Worm (Caenorhabditis elegans) whole organism, L1 larva: ENCODE results near the gene pho-9.

Experiments used
- C04F5.9 ChIP-seq: sonication (generic microtip); optimal IDR thresholded peaks from 2 replicates; lab custom pipeline; 2016; ENCODE audit warnings: missing genetic modification characterization, missing compliant biosample characterization
- C16A3.4 ChIP-seq: fragments of 150-350 bp; optimal IDR thresholded peaks from 2 replicates; lab custom pipeline; 2014; ENCODE audit warnings: missing biosample characterization, missing genetic modification characterization
- F16B12.6 ChIP-seq: fragments of 150-350 bp; optimal IDR thresholded peaks from 2 replicates; lab custom pipeline; 2014; ENCODE audit warnings: missing biosample characterization, missing genetic modification characterization
- aly-2 ChIP-seq: fragments of 150-350 bp; optimal IDR thresholded peaks from 2 replicates; lab custom pipeline; 2014; ENCODE audit warnings: missing biosample characterization, missing genetic modification characterization
- blmp-1 ChIP-seq: fragments of 150-350 bp; optimal IDR thresholded peaks from 2 replicates; lab custom pipeline; 2014; ENCODE audit warnings: missing biosample characterization, missing genetic modification characterization
- ceh-82 ChIP-seq, 3 experiments: fragments of 150-350 bp in 1 of 3; sonication (generic microtip) in 2 of 3; optimal IDR thresholded peaks; 2 replicates each; lab custom pipeline; 2014 to 2017; ENCODE audit warnings: missing biosample characterization in 3 of 3, missing genetic modification characterization in 3 of 3
- ces-1 ChIP-seq: fragments of 150-350 bp; optimal IDR thresholded peaks from 2 replicates; lab custom pipeline; 2014; ENCODE audit warnings: missing biosample characterization, missing genetic modification reagents, missing genetic modification characterization
- dpl-1 ChIP-seq, 3 experiments: fragments of 150-350 bp in 2 of 3; sonication (generic microtip) in 1 of 3; optimal IDR thresholded peaks; 2 replicates each; lab custom pipeline; 2014 to 2017; ENCODE audit warnings: missing biosample characterization in 3 of 3, missing genetic modification characterization in 3 of 3, missing genetic modification reagents in 3 of 3
- dsc-1 ChIP-seq: sonication (generic microtip); optimal IDR thresholded peaks from 2 replicates; lab custom pipeline; 2016; ENCODE audit warnings: mild to moderate bottlenecking, missing genetic modification characterization, missing compliant biosample characterization
- efl-1 ChIP-seq, 4 experiments: fragments of 150-350 bp; optimal IDR thresholded peaks in 3 of 4; peaks in 1 of 4; 1 replicate in 1 of 4; 2 replicates in 3 of 4; lab custom pipeline; 2014; ENCODE audit warnings: missing biosample characterization in 2 of 4, missing genetic modification characterization in 2 of 4, missing genetic modification reagents in 2 of 4
- egl-27 ChIP-seq, 2 experiments: fragments of 150-350 bp in 1 of 2; sonication (generic microtip); optimal IDR thresholded peaks; 3 replicates each; lab custom pipeline; 2017 to 2018; ENCODE audit warnings: missing biosample characterization in 2 of 2, missing genetic modification characterization in 2 of 2, missing genetic modification reagents in 2 of 2
- elt-2 ChIP-seq: sonication (generic microtip); optimal IDR thresholded peaks from 2 replicates; lab custom pipeline; 2016; ENCODE audit warnings: missing genetic modification characterization, mild to moderate bottlenecking, inconsistent platforms, missing compliant biosample characterization, missing genetic modification reagents
- elt-3 ChIP-seq, 6 experiments: fragments of 150-350 bp in 1 of 6; sonication (generic microtip); optimal IDR thresholded peaks; 2 replicates each; lab custom pipeline; 2017 to 2018; ENCODE audit warnings: missing biosample characterization in 6 of 6, missing genetic modification characterization in 6 of 6, inconsistent platforms in 1 of 6
- fkh-10 ChIP-seq: sonication (generic microtip); optimal IDR thresholded peaks from 2 replicates; lab custom pipeline; 2017; ENCODE audit warnings: missing biosample characterization, missing genetic modification reagents, missing genetic modification characterization
- fkh-8 ChIP-seq: sonication (generic microtip); optimal IDR thresholded peaks from 2 replicates; lab custom pipeline; 2016; ENCODE audit warnings: mild to moderate bottlenecking, missing genetic modification characterization, missing compliant biosample characterization
- fos-1 ChIP-seq: fragments of 150-350 bp; optimal IDR thresholded peaks from 2 replicates; lab custom pipeline; 2014; ENCODE audit warnings: missing biosample characterization, missing genetic modification characterization
- hpl-2 ChIP-seq: fragments of 150-350 bp; optimal IDR thresholded peaks from 2 replicates; lab custom pipeline; 2014; ENCODE audit warnings: missing biosample characterization, missing genetic modification reagents, missing genetic modification characterization
- irx-1 ChIP-seq: sonication (generic microtip); optimal IDR thresholded peaks from 2 replicates; lab custom pipeline; 2016; ENCODE audit warnings: missing genetic modification characterization, missing compliant biosample characterization
- isw-1 ChIP-seq: fragments of 200-800 bp; sonication (Bioruptor generic); IDR thresholded peaks from 2 replicates; pipeline ENCODE4 v1.3.6; 2022; ENCODE audit warnings: missing genetic modification characterization, missing compliant biosample characterization
- jun-1 ChIP-seq: fragments of 150-350 bp; optimal IDR thresholded peaks from 2 replicates; lab custom pipeline; 2014; ENCODE audit warnings: missing biosample characterization, missing genetic modification reagents, missing genetic modification characterization
- lin-14 ChIP-seq: fragments of 200-800 bp; sonication (Bioruptor generic); optimal IDR thresholded peaks from 2 replicates; lab custom pipeline; 2018; ENCODE audit warnings: mild to moderate bottlenecking, missing genetic modification characterization, moderate library complexity, missing compliant biosample characterization
- lin-15B ChIP-seq: fragments of 150-350 bp; sonication (generic microtip); optimal IDR thresholded peaks from 3 replicates; lab custom pipeline; 2014; ENCODE audit warnings: missing biosample characterization, missing genetic modification characterization
- lin-35 ChIP-seq, 2 experiments: fragments of 150-350 bp; optimal IDR thresholded peaks; 2 replicates each; lab custom pipeline; 2014; ENCODE audit warnings: missing biosample characterization in 2 of 2, missing genetic modification characterization in 2 of 2, missing genetic modification reagents in 2 of 2
- lin-39 ChIP-seq: fragments of 150-350 bp; optimal IDR thresholded peaks from 2 replicates; lab custom pipeline; 2014; ENCODE audit warnings: missing biosample characterization, missing genetic modification reagents, missing genetic modification characterization
- lsy-2 ChIP-seq, 2 experiments: fragments of 150-350 bp; optimal IDR thresholded peaks; 2 replicates each; lab custom pipeline; 2014; ENCODE audit warnings: missing biosample characterization in 2 of 2, missing genetic modification characterization in 2 of 2
- mef-2 ChIP-seq: fragments of 150-350 bp; optimal IDR thresholded peaks from 2 replicates; lab custom pipeline; 2014; ENCODE audit warnings: missing biosample characterization, missing genetic modification characterization
- mep-1 ChIP-seq: fragments of 150-350 bp; optimal IDR thresholded peaks from 2 replicates; lab custom pipeline; 2014; ENCODE audit warnings: missing biosample characterization, missing genetic modification characterization
- nhr-11 ChIP-seq: fragments of 150-350 bp; optimal IDR thresholded peaks from 2 replicates; lab custom pipeline; 2014; ENCODE audit warnings: missing biosample characterization, missing genetic modification characterization
- nhr-19 ChIP-seq: fragments of 200-800 bp; sonication (Bioruptor generic); conservative IDR thresholded peaks from 2 replicates; pipeline ENCODE4 v1.3.6; 2022; ENCODE audit warnings: missing genetic modification characterization, missing compliant biosample characterization
- nhr-20 ChIP-seq: sonication (generic microtip); optimal IDR thresholded peaks from 2 replicates; lab custom pipeline; 2016; ENCODE audit warnings: mild to moderate bottlenecking, missing genetic modification characterization, missing compliant biosample characterization
- nhr-47 ChIP-seq: sonication (generic microtip); optimal IDR thresholded peaks from 2 replicates; lab custom pipeline; 2016; ENCODE audit warnings: mild to moderate bottlenecking, missing genetic modification characterization, moderate library complexity, missing compliant biosample characterization
- nhr-71 ChIP-seq: sonication (generic microtip); optimal IDR thresholded peaks from 2 replicates; lab custom pipeline; 2016; ENCODE audit warnings: mild to moderate bottlenecking, missing genetic modification characterization, moderate library complexity, missing compliant biosample characterization
- nhr-84 ChIP-seq: sonication (generic microtip); optimal IDR thresholded peaks from 2 replicates; lab custom pipeline; 2017; ENCODE audit warnings: missing biosample characterization, missing genetic modification characterization
- nhr-85 ChIP-seq: sonication (generic microtip); peaks from one replicate; lab custom pipeline; 2016; ENCODE audit warnings: missing genetic modification characterization, inconsistent platforms, missing compliant biosample characterization
- nhr-90 ChIP-seq: sonication (generic microtip); optimal IDR thresholded peaks from 2 replicates; lab custom pipeline; 2016; ENCODE audit warnings: mild to moderate bottlenecking, missing genetic modification characterization, missing compliant biosample characterization; ENCODE audit not compliant: poor library complexity
- pag-3 ChIP-seq: sonication (generic microtip); optimal IDR thresholded peaks from 2 replicates; lab custom pipeline; 2017; ENCODE audit warnings: missing genetic modification characterization, mild to moderate bottlenecking, missing compliant biosample characterization, antibody characterized with exemption, borderline replicate concordance; ENCODE audit not compliant: insufficient read depth
- pax-3 ChIP-seq: fragments of 200-800 bp; sonication (Bioruptor generic); optimal IDR thresholded peaks from 2 replicates; lab custom pipeline; 2018; ENCODE audit warnings: mild to moderate bottlenecking, missing genetic modification characterization, moderate library complexity, missing compliant biosample characterization
- rnt-1 ChIP-seq: sonication (generic microtip); optimal IDR thresholded peaks from 2 replicates; lab custom pipeline; 2016; ENCODE audit warnings: mild to moderate bottlenecking, missing genetic modification characterization, moderate library complexity, missing compliant biosample characterization
- skn-1 ChIP-seq: fragments of 150-350 bp; optimal IDR thresholded peaks from 2 replicates; lab custom pipeline; 2014; ENCODE audit warnings: missing biosample characterization, missing genetic modification characterization
- snpc-4 ChIP-seq: fragments of 150-350 bp; optimal IDR thresholded peaks from 2 replicates; lab custom pipeline; 2014; ENCODE audit warnings: missing biosample characterization, missing genetic modification characterization
- snu-23 ChIP-seq: sonication (generic microtip); optimal IDR thresholded peaks from 2 replicates; lab custom pipeline; 2016; ENCODE audit warnings: missing genetic modification characterization, missing compliant biosample characterization
- sup-37 ChIP-seq: fragments of 200-800 bp; sonication (Bioruptor generic); optimal IDR thresholded peaks from 2 replicates; lab custom pipeline; 2018; ENCODE audit warnings: mild to moderate bottlenecking, missing genetic modification characterization, missing compliant biosample characterization
- swsn-7 ChIP-seq: sonication (generic microtip); optimal IDR thresholded peaks from 2 replicates; lab custom pipeline; 2016; ENCODE audit warnings: missing genetic modification characterization, missing compliant biosample characterization
- tbx-2 ChIP-seq: sonication (generic microtip); optimal IDR thresholded peaks from 2 replicates; lab custom pipeline; 2016; ENCODE audit warnings: missing genetic modification characterization, missing compliant biosample characterization
- unc-130 ChIP-seq: fragments of 150-350 bp; optimal IDR thresholded peaks from 2 replicates; lab custom pipeline; 2017; ENCODE audit warnings: missing biosample characterization, missing genetic modification characterization, inconsistent platforms
- unc-86 ChIP-seq: sonication (generic microtip); optimal IDR thresholded peaks from 2 replicates; lab custom pipeline; 2016; ENCODE audit warnings: missing genetic modification characterization, missing compliant biosample characterization
- vab-15 ChIP-seq: sonication (generic microtip); optimal IDR thresholded peaks from 2 replicates; lab custom pipeline; 2017; ENCODE audit warnings: missing genotype, mild to moderate bottlenecking, missing genetic modification characterization, missing compliant biosample characterization
- xbp-1 ChIP-seq: sonication (generic microtip); optimal IDR thresholded peaks from 2 replicates; lab custom pipeline; 2016; ENCODE audit warnings: missing genetic modification characterization, missing compliant biosample characterization

The pho-9 gene

DNA sequence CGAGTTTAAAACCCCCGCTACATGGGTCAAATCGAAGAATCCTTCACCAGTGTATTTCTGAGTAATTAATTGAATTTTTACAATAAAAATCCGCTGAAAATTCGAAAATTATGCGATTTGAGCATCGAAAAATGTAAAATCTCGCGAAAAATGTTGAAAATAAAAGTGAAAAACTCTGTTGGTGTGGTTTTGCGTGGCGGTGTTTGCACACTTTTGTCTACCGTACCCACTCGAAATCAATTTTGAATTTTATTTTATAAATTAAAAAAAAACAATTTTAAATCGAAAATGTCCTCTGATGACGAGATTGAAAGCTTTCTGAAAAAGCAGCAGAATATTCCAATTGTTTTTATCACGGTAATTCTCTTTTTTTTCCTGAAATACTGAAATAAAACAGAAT is 20.2 kb upstream of the pho-9 start, which contains the start of gene Y71H2AM.6:
Y71H2AM.6 (plus strand) TSS at position 264 of the 400 bp plus-strand sequence.
- no peak for TF ChIP-seq rnt-1 (tag; lab: Kevin White, UChicago)
- peak; percentile 90 for TF ChIP-seq mep-1
- peak; percentile 59 for TF ChIP-seq tbx-2 (tag; lab: Kevin White, UChicago)
- peak; percentile 94 for TF ChIP-seq blmp-1 (tag; lab: Kevin White, UChicago)
- no peak for TF ChIP-seq nhr-84
- peak; percentile 41 for TF ChIP-seq irx-1
- no peak for TF ChIP-seq hpl-2 (GFP tag; lab: Kevin White, UChicago)
- TF ChIP-seq nhr-19 (GFP tag; lab: Robert Waterston, UW): peak; percentile 46
- peak; percentile 38 for TF ChIP-seq nhr-90 (tag; lab: Kevin White, UChicago)
- peak; percentile 23 for TF ChIP-seq fos-1 (tag; lab: Kevin White, UChicago)
- peak; percentile 44 for TF ChIP-seq C16A3.4 (tag; lab: Kevin White, UChicago)
- peak; percentile 36 for TF ChIP-seq C04F5.9
- TF ChIP-seq snpc-4 (tag; lab: Kevin White, UChicago): no peak
- TF ChIP-seq aly-2 (tag; lab: Kevin White, UChicago): peak; percentile 20
- no peak for TF ChIP-seq mef-2 (tag; lab: Kevin White, UChicago)
- peak; percentile 39 for TF ChIP-seq lin-39 (tag; lab: Kevin White, UChicago)
- TF ChIP-seq xbp-1 (tag; lab: Kevin White, UChicago): peak; percentile 57
- TF ChIP-seq nhr-85 (tag; lab: Kevin White, UChicago): no peak
- peak in 1 of 6 experiments; percentile 4 for TF ChIP-seq elt-3 (tag; optimal IDR thresholded peaks at IDR 0.05; lab: Kevin White, UChicago)
- TF ChIP-seq elt-2: no peak
- TF ChIP-seq unc-86 (tag; lab: Kevin White, UChicago): peak; percentile 35
- TF ChIP-seq dpl-1 (GFP tag; optimal IDR thresholded peaks at IDR 0.05; lab: Kevin White, UChicago): peak; percentile 59 to 81 (median 67)
- no peak for TF ChIP-seq sup-37 (GFP tag; lab: Kevin White, UChicago)
- TF ChIP-seq dsc-1 (tag; lab: Kevin White, UChicago): peak; percentile 36
- TF ChIP-seq egl-27 (tag; optimal IDR thresholded peaks at IDR 0.05; lab: Kevin White, UChicago): no peak
- TF ChIP-seq swsn-7: peak; percentile 57
- peak; percentile 41 for TF ChIP-seq lin-14 (GFP tag; lab: Kevin White, UChicago)
- TF ChIP-seq jun-1 (tag; lab: Kevin White, UChicago): no peak
- TF ChIP-seq ceh-82 (tag; optimal IDR thresholded peaks at IDR 0.05; lab: Kevin White, UChicago): peak in 2 of 3 experiments; percentile 43 to 45
- peak; percentile 99 for TF ChIP-seq lsy-2 (tag; optimal IDR thresholded peaks at IDR 0.05; lab: Kevin White, UChicago)
- TF ChIP-seq fkh-10 (GFP tag; lab: Kevin White, UChicago): no peak
- peak; percentile 44 for TF ChIP-seq unc-130 (tag; lab: Kevin White, UChicago)
- TF ChIP-seq nhr-20: peak; percentile 39
- TF ChIP-seq pax-3 (tag; lab: Kevin White, UChicago): peak; percentile 17
- TF ChIP-seq lin-15B (tag; lab: Kevin White, UChicago): peak; percentile 23
- TF ChIP-seq nhr-11 (tag; lab: Kevin White, UChicago): no peak
- TF ChIP-seq vab-15: no peak
- peak; percentile 69 for TF ChIP-seq nhr-47
- TF ChIP-seq isw-1: peak; percentile 45
- peak; percentile 52 to 67 for TF ChIP-seq efl-1 (optimal IDR thresholded peaks at IDR 0.05; lab: Kevin White, UChicago)
- TF ChIP-seq efl-1 (GFP tag; optimal IDR thresholded peaks at IDR 0.05 in 1 of 2; lab: Kevin White, UChicago): peak; percentile 74 to 95
- peak; percentile 18 for TF ChIP-seq skn-1 (tag; lab: Kevin White, UChicago)
- TF ChIP-seq F16B12.6: peak; percentile 87
- TF ChIP-seq fkh-8: peak; percentile 39
- peak; percentile 62 to 73 for TF ChIP-seq lin-35 (GFP tag; optimal IDR thresholded peaks at IDR 0.05; lab: Kevin White, UChicago)
- TF ChIP-seq pag-3 (tag; lab: Kevin White, UChicago): no peak
- TF ChIP-seq snu-23 (GFP tag; lab: Kevin White, UChicago): peak; percentile 68
- peak; percentile 59 for TF ChIP-seq nhr-71 (tag; lab: Kevin White, UChicago)
- no peak for TF ChIP-seq ces-1 (GFP tag; lab: Kevin White, UChicago)
